Worm (Caenorhabditis elegans) whole organism, midembryonic: Measurements from ENCODE around the gene srx-129.

Experiments
- T22C8.4 ChIP-seq: fragments of 200-800 bp; sonication (Bioruptor generic); IDR thresholded peaks from 2 replicates; pipeline ENCODE4 v1.3.6; 2022; ENCODE audit warnings: missing genetic modification characterization, missing compliant biosample characterization
- cog-1 ChIP-seq: sonication (generic microtip); optimal IDR thresholded peaks from 2 replicates; lab custom pipeline; 2016; ENCODE audit warnings: missing genetic modification characterization, missing compliant biosample characterization
- flt-1 ChIP-seq: fragments of 200-800 bp; sonication (Bioruptor generic); IDR thresholded peaks from 2 replicates; pipeline ENCODE4 v1.3.6; 2022; ENCODE audit warnings: missing genetic modification characterization, missing compliant biosample characterization
- klf-2 ChIP-seq: fragments of 200-800 bp; sonication (Bioruptor generic); conservative IDR thresholded peaks from 2 replicates; pipeline ENCODE4 v1.3.6; 2022; ENCODE audit warnings: missing genetic modification reagents, missing genetic modification characterization, missing compliant biosample characterization
- med-1 ChIP-seq: sonication (generic microtip); optimal IDR thresholded peaks from 2 replicates; lab custom pipeline; 2017; ENCODE audit warnings: missing genetic modification characterization, mild to moderate bottlenecking, missing compliant biosample characterization, antibody characterized with exemption, missing genetic modification reagents; ENCODE audit not compliant: insufficient read depth
- ref-1 ChIP-seq: fragments of 200-800 bp; sonication (Bioruptor generic); conservative IDR thresholded peaks from 2 replicates; pipeline ENCODE4 v1.3.6; 2022; ENCODE audit warnings: missing genetic modification reagents, missing genetic modification characterization, missing compliant biosample characterization
- tab-1 ChIP-seq: fragments of 200-800 bp; sonication (Bioruptor generic); IDR thresholded peaks from 2 replicates; pipeline ENCODE4 v1.3.6; 2022; ENCODE audit warnings: missing genetic modification characterization, missing compliant biosample characterization
- ztf-23 ChIP-seq: fragments of 200-800 bp; sonication (Bioruptor generic); IDR thresholded peaks from 2 replicates; pipeline ENCODE4 v1.3.6; 2022; ENCODE audit warnings: missing genetic modification reagents, missing genetic modification characterization, missing compliant biosample characterization
- ztf-29 ChIP-seq: fragments of 200-800 bp; sonication (Bioruptor generic); IDR thresholded peaks from 2 replicates; pipeline ENCODE4 v1.3.6; 2022; ENCODE audit warnings: missing genetic modification reagents, missing genetic modification characterization, missing compliant biosample characterization

The srx-129 gene

DNA sequence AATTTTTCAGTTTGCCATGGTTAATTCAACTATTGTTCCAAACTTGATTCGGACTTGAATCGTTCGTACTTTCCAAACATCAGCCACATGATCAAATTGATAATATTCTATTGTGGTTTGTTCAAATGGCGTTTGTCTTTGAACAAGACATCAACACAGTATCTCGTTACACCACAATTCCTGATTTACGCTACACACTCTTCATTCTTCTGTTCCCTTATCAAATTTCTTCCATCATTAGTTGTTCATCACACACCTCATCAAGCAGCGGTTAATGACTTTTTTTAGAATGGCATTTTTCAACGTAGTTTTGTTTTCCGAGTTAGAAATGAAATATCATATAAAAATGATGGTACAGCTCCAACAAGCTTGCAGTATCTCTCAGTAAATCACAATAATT lies 44.2 kb downstream of the srx-129 start:
- TF ChIP-seq ztf-29 (GFP tag; lab: Robert Waterston, UW) (no peak), tab-1 (GFP tag; lab: Robert Waterston, UW) (no peak), ztf-23 (GFP tag; lab: Robert Waterston, UW) (no peak), flt-1 (GFP tag; lab: Robert Waterston, UW) (no peak), cog-1 (tag; lab: Kevin White, UChicago) (no peak), ref-1 (no peak), med-1 (GFP tag; lab: Kevin White, UChicago) (no peak)

DNA sequence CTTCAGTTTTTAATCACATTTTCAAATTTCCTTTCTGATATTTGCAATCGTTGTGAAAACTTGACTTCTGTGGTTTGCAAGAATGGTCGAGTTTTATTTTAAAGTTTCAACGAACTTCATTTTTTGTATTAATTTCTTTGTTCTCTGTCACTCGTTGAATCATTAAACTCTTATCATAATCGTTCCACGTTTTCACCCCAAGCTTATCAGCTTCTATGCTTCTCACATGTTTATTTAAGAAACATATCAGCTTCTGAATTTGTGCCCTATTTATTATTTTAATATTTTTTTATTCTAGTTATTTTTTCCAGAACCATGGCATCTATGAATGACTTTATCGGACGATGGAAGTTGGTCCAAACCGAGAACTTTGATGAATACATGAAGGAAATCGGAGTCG lies 45.2 kb downstream of the srx-129 start, which contains the start of gene lbp-7:
Gene lbp-7, plus strand, starts transcription at position 312 of the 400 bp plus-strand sequence.
- no peak for TF ChIP-seq T22C8.4
- no peak for TF ChIP-seq ztf-23 (GFP tag; lab: Robert Waterston, UW)
- no peak for TF ChIP-seq med-1 (GFP tag; lab: Kevin White, UChicago)
- no peak for TF ChIP-seq tab-1 (GFP tag; lab: Robert Waterston, UW)
- no peak for TF ChIP-seq flt-1 (GFP tag; lab: Robert Waterston, UW)
- TF ChIP-seq ref-1: no peak
- TF ChIP-seq cog-1 (tag; lab: Kevin White, UChicago): no peak
- no peak for TF ChIP-seq ztf-29 (GFP tag; lab: Robert Waterston, UW)
- TF ChIP-seq klf-2 (GFP tag; lab: Robert Waterston, UW): no peak

DNA sequence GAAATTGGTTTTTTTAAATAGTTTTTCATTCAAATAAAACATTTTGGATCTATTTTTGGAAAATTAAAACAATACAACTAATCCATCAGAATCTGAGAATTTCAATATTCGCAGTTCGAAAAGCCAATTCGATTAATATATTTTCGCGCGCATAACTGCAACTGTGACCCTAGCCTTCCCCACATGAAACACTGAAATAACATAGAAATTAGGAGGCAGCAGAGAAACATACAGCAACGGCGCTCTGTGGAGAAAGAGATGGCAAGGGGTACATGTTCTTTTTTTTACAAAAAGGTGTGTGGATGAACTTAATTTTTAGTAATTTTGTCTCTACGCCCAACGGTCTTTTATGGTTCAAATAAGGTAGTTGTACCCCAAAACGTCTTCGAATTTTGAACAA lies 46.1 kb downstream of the srx-129 start:
- TF ChIP-seq ztf-23 (GFP tag; lab: Robert Waterston, UW): no peak
- TF ChIP-seq flt-1 (GFP tag; lab: Robert Waterston, UW): no peak
- no peak for TF ChIP-seq tab-1 (GFP tag; lab: Robert Waterston, UW)
- TF ChIP-seq ref-1: no peak
- no peak for TF ChIP-seq T22C8.4
- TF ChIP-seq med-1 (GFP tag; lab: Kevin White, UChicago): no peak

DNA sequence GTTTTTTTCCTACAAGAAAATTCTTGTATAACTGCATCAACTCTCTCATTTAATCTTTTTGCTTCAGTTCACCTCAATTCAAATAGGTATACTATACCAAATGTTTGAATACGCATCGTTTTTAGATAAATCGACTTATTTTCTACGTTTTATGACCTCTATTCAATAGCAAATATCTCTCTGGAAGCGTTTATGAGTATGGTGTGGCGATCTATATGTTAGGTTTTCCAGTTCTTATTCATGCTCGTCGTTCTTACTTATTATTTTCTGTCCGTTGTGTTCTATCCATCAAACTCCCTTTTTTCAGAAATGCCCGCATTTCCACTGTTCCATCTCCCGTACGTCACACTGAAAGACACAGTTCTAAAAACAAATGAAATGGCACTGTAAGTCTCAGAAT lies 46.6 kb downstream of the srx-129 start, which contains the start of gene T22G5.3:
Gene T22G5.3, plus strand, starts transcription at position 301 of the 400 bp plus-strand sequence.
- TF ChIP-seq ztf-23 (GFP tag; lab: Robert Waterston, UW) (no peak), ztf-29 (GFP tag; lab: Robert Waterston, UW) (no peak), med-1 (GFP tag; lab: Kevin White, UChicago) (no peak), ref-1 (no peak), flt-1 (GFP tag; lab: Robert Waterston, UW) (no peak), cog-1 (tag; lab: Kevin White, UChicago) (no peak), klf-2 (GFP tag; lab: Robert Waterston, UW) (no peak), tab-1 (GFP tag; lab: Robert Waterston, UW) (no peak), T22C8.4 (no peak)
